Worm (Caenorhabditis elegans) whole organism, midembryonic: ENCODE measurements around the gene clec-43.
"Not testable (repeated sequence)": the region's sequence is repeated elsewhere in the genome, so short reads cannot be mapped to it uniquely, and the experiment has no call there.

ENCODE experiments used
- T22C8.4 ChIP-seq: fragments of 200-800 bp; sonication (Bioruptor generic); IDR thresholded peaks from 2 replicates; pipeline ENCODE4 v1.3.6; 2022; ENCODE audit warnings: missing genetic modification characterization, missing compliant biosample characterization
- cog-1 ChIP-seq: sonication (generic microtip); optimal IDR thresholded peaks from 2 replicates; lab custom pipeline; 2016; ENCODE audit warnings: missing genetic modification characterization, missing compliant biosample characterization
- flt-1 ChIP-seq: fragments of 200-800 bp; sonication (Bioruptor generic); IDR thresholded peaks from 2 replicates; pipeline ENCODE4 v1.3.6; 2022; ENCODE audit warnings: missing genetic modification characterization, missing compliant biosample characterization
- klf-2 ChIP-seq: fragments of 200-800 bp; sonication (Bioruptor generic); conservative IDR thresholded peaks from 2 replicates; pipeline ENCODE4 v1.3.6; 2022; ENCODE audit warnings: missing genetic modification reagents, missing genetic modification characterization, missing compliant biosample characterization
- med-1 ChIP-seq: sonication (generic microtip); optimal IDR thresholded peaks from 2 replicates; lab custom pipeline; 2017; ENCODE audit warnings: missing genetic modification characterization, mild to moderate bottlenecking, missing compliant biosample characterization, antibody characterized with exemption, missing genetic modification reagents; ENCODE audit not compliant: insufficient read depth
- ref-1 ChIP-seq: fragments of 200-800 bp; sonication (Bioruptor generic); conservative IDR thresholded peaks from 2 replicates; pipeline ENCODE4 v1.3.6; 2022; ENCODE audit warnings: missing genetic modification reagents, missing genetic modification characterization, missing compliant biosample characterization
- tab-1 ChIP-seq: fragments of 200-800 bp; sonication (Bioruptor generic); IDR thresholded peaks from 2 replicates; pipeline ENCODE4 v1.3.6; 2022; ENCODE audit warnings: missing genetic modification characterization, missing compliant biosample characterization
- ztf-23 ChIP-seq: fragments of 200-800 bp; sonication (Bioruptor generic); IDR thresholded peaks from 2 replicates; pipeline ENCODE4 v1.3.6; 2022; ENCODE audit warnings: missing genetic modification reagents, missing genetic modification characterization, missing compliant biosample characterization
- ztf-29 ChIP-seq: fragments of 200-800 bp; sonication (Bioruptor generic); IDR thresholded peaks from 2 replicates; pipeline ENCODE4 v1.3.6; 2022; ENCODE audit warnings: missing genetic modification reagents, missing genetic modification characterization, missing compliant biosample characterization

clec-43 gene

ce11 chrII:920326-920725 lies 23.5 kb upstream of the clec-43 start:
- TF ChIP-seq ztf-23 (no peak), klf-2 (GFP tag; lab: Robert Waterston, UW) (no peak), tab-1 (GFP tag; lab: Robert Waterston, UW) (no peak), ztf-29 (GFP tag; lab: Robert Waterston, UW) (no peak), T22C8.4 (GFP tag; lab: Robert Waterston, UW) (no peak), med-1 (GFP tag; lab: Kevin White, UChicago) (no peak), ref-1 (GFP tag; lab: Robert Waterston, UW) (no peak), flt-1 (GFP tag; lab: Robert Waterston, UW) (no peak), cog-1 (tag; lab: Kevin White, UChicago) (no peak)

ce11 chrII:922778-923177 lies 21.1 kb upstream of the clec-43 start:
- TF ChIP-seq ztf-23 (no peak), tab-1 (GFP tag; lab: Robert Waterston, UW) (no peak), ref-1 (GFP tag; lab: Robert Waterston, UW) (no peak), flt-1 (GFP tag; lab: Robert Waterston, UW) (no peak), cog-1 (tag; lab: Kevin White, UChicago) (no peak), ztf-29 (GFP tag; lab: Robert Waterston, UW) (no peak), T22C8.4 (GFP tag; lab: Robert Waterston, UW) (no peak), klf-2 (GFP tag; lab: Robert Waterston, UW) (no peak), med-1 (GFP tag; lab: Kevin White, UChicago) (no peak)

- no peak for TF ChIP-seq med-1 (GFP tag; lab: Kevin White, UChicago)
- no peak for TF ChIP-seq ztf-29 (GFP tag; lab: Robert Waterston, UW)
- TF ChIP-seq T22C8.4 (GFP tag; lab: Robert Waterston, UW) = no peak
- no peak for TF ChIP-seq ztf-23
- no peak for TF ChIP-seq klf-2 (GFP tag; lab: Robert Waterston, UW)
Observed at ce11 chrII:923521-923920, 20.3 kb upstream of the clec-43 start, which contains the start of gene fbxc-28. fbxc-28 (plus strand) TSS chrII:923821.

ce11 chrII:927331-927730 lies 16.5 kb upstream of the clec-43 start, which contains the start of gene R07C3.13:
R07C3.13 (minus strand) TSS chrII:927431.
- no peak for TF ChIP-seq flt-1 (GFP tag; lab: Robert Waterston, UW)
- no peak for TF ChIP-seq ztf-29 (GFP tag; lab: Robert Waterston, UW)
- TF ChIP-seq med-1 (GFP tag; lab: Kevin White, UChicago) = no peak
- no peak for TF ChIP-seq T22C8.4 (GFP tag; lab: Robert Waterston, UW)
- no peak for TF ChIP-seq klf-2 (GFP tag; lab: Robert Waterston, UW)
- TF ChIP-seq ref-1 (GFP tag; lab: Robert Waterston, UW) = no peak
- TF ChIP-seq ztf-23 = no peak
- TF ChIP-seq cog-1 (tag; lab: Kevin White, UChicago) = no peak
- TF ChIP-seq tab-1 (GFP tag; lab: Robert Waterston, UW) = no peak

- not testable (repeated sequence) for TF ChIP-seq T22C8.4 (GFP tag; lab: Robert Waterston, UW); klf-2 (GFP tag; lab: Robert Waterston, UW); ztf-23
Observed at ce11 chrII:930871-931270, 13.0 kb upstream of the clec-43 start, which contains the start of gene fbxc-34. fbxc-34 (plus strand) TSS chrII:931171.

ce11 chrII:932718-933117 lies 11.1 kb upstream of the clec-43 start, which contains the start of gene acs-15:
acs-15 (plus strand) TSS chrII:933018.
- TF ChIP-seq tab-1 (GFP tag; lab: Robert Waterston, UW) (no peak), klf-2 (GFP tag; lab: Robert Waterston, UW) (no peak), cog-1 (tag; lab: Kevin White, UChicago) (no peak), T22C8.4 (GFP tag; lab: Robert Waterston, UW) (no peak), ztf-23 (no peak)

ce11 chrII:937265-937664 lies 6.6 kb upstream of the clec-43 start:
- TF ChIP-seq med-1 (GFP tag; lab: Kevin White, UChicago) (no peak), ref-1 (GFP tag; lab: Robert Waterston, UW) (no peak), klf-2 (GFP tag; lab: Robert Waterston, UW) (no peak), tab-1 (GFP tag; lab: Robert Waterston, UW) (no peak), cog-1 (tag; lab: Kevin White, UChicago) (no peak), flt-1 (GFP tag; lab: Robert Waterston, UW) (peak; percentile 54; the same call in 1 of the 2 replicates), T22C8.4 (GFP tag; lab: Robert Waterston, UW) (no peak), ztf-23 (no peak)

ce11 chrII:938549-938948 lies 5.3 kb upstream of the clec-43 start, which contains the start of gene R07C3.3:
R07C3.3 (plus strand) TSS chrII:938849.
- no peak for TF ChIP-seq med-1 (GFP tag; lab: Kevin White, UChicago)
- no peak for TF ChIP-seq cog-1 (tag; lab: Kevin White, UChicago)
- TF ChIP-seq ztf-29 (GFP tag; lab: Robert Waterston, UW) = no peak
- no peak for TF ChIP-seq klf-2 (GFP tag; lab: Robert Waterston, UW)
- no peak for TF ChIP-seq flt-1 (GFP tag; lab: Robert Waterston, UW)
- no peak for TF ChIP-seq T22C8.4 (GFP tag; lab: Robert Waterston, UW)

ce11 chrII:940779-941178 lies 3.1 kb upstream of the clec-43 start, which contains the start of gene fbxc-36:
fbxc-36 (plus strand) TSS chrII:940983.
- no peak for TF ChIP-seq ztf-29 (GFP tag; lab: Robert Waterston, UW)
- no peak for TF ChIP-seq ref-1 (GFP tag; lab: Robert Waterston, UW)
- TF ChIP-seq med-1 (GFP tag; lab: Kevin White, UChicago) = no peak
- no peak for TF ChIP-seq klf-2 (GFP tag; lab: Robert Waterston, UW)
- TF ChIP-seq ztf-23 = no peak
- no peak for TF ChIP-seq tab-1 (GFP tag; lab: Robert Waterston, UW)
- no peak for TF ChIP-seq cog-1 (tag; lab: Kevin White, UChicago)
- no peak for TF ChIP-seq T22C8.4 (GFP tag; lab: Robert Waterston, UW)
- TF ChIP-seq flt-1 (GFP tag; lab: Robert Waterston, UW) = no peak
